Worm (Caenorhabditis elegans): ENCODE results near the gene orc-4.

Gene orc-4

DNA sequence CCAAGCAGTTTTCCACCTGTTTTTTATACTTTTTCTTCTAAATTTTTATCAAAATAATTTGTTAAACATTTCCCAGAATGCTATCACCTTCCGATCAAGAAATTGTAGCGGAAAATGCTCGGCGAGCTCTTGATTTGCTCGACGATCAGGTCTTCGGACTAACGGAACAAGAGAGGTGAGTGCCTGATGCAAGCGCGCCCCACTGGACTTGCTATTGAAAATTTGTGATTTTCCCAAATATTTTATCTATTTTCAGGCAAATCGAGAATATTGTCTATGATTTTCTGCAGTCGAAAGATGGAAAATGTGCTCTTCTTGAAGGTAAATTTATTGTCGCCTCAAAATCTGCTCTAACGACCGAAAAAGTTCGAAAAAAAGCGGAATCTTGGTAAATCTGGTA lies at the start of gene orc-4:
Gene orc-4, plus strand, starts transcription at position 77 of the 400 bp plus-strand sequence.
- no peak for TF ChIP-seq npax-4 (tag; optimal IDR thresholded peaks at IDR 0.05)
- TF ChIP-seq pax-1 (tag; optimal IDR thresholded peaks at IDR 0.05) = no peak
- TF ChIP-seq nhr-11 (tag; optimal IDR thresholded peaks at IDR 0.05) = no peak
- no peak for TF ChIP-seq Y22D7AL.16 (tag; optimal IDR thresholded peaks at IDR 0.05)
- no peak for TF ChIP-seq tbx-2 (tag; optimal IDR thresholded peaks at IDR 0.05)
- no peak for TF ChIP-seq pha-2 (tag; optimal IDR thresholded peaks at IDR 0.05)
- TF ChIP-seq unc-86 (tag; optimal IDR thresholded peaks at IDR 0.05) = no peak
- no peak for TF ChIP-seq ttx-3 (tag; optimal IDR thresholded peaks at IDR 0.05)

DNA sequence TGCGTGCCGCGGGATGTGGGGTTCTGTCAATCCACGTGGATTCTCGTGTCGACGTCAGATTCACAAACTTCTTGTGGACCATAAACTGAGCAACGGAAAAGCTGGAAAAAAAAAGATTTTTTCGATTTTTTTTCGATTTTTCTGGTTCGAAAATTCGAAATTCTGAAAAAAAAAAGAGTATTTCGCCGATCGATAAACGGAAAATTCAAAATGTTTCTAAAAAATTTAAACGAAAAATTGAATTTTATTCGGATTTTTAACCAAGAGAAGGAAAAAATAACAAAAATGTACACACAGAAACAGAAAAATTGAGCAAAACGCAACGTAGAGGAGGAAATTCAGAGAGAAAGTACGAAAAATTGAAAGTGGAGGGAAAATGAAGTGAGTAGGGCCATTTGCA lies 49.6 kb upstream of the orc-4 start, which contains the start of gene Y39A1A.3:
Gene Y39A1A.3, minus strand, starts transcription at position 101 of the 400 bp plus-strand sequence.
- TF ChIP-seq hlh-8 (tag; optimal IDR thresholded peaks at IDR 0.05) = no peak
- TF ChIP-seq mec-3 (tag; optimal IDR thresholded peaks at IDR 0.05; ENCODE audit: borderline replicate concordance) = no peak
- no peak for TF ChIP-seq pqm-1 (tag; optimal IDR thresholded peaks at IDR 0.05)

DNA sequence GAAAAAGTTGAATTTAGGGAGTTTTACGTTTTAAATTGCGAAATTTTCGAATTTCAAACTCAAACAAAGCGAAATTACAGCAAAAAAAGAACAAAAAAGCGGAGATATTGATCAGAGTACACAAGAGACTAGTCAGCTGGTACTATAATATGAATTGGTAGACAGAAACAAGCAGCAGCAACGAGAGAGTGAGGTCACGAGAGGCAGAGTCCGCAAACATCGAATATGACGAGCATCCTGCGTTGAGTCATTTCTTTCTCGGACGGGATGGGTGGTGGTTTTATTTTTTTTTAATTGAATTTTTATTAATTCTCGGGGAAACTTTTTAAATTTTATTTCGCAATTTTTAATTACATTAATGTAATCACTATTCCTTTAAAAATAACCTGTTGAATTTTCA lies 46.3 kb upstream of the orc-4 start:
- peak; percentile 5 for TF ChIP-seq ceh-18 (tag; optimal IDR thresholded peaks at IDR 0.05)
- TF ChIP-seq hlh-30 (tag; optimal IDR thresholded peaks at IDR 0.05; ENCODE audit: insufficient read depth) = peak; percentile 98
- TF ChIP-seq unc-42 (tag; optimal IDR thresholded peaks at IDR 0.05) = peak; percentile 34
- TF ChIP-seq ceh-14 (tag; optimal IDR thresholded peaks at IDR 0.05) = peak; percentile 4
- TF ChIP-seq ceh-31 (tag; optimal IDR thresholded peaks at IDR 0.05) = peak; percentile 45
- TF ChIP-seq ttx-3 (tag; optimal IDR thresholded peaks at IDR 0.05) = no peak
- peak; percentile 11 for TF ChIP-seq nfya-1 (tag; optimal IDR thresholded peaks at IDR 0.05)
- TF ChIP-seq dmd-4 (tag; optimal IDR thresholded peaks at IDR 0.05; ENCODE audit: borderline replicate concordance) = no peak

DNA sequence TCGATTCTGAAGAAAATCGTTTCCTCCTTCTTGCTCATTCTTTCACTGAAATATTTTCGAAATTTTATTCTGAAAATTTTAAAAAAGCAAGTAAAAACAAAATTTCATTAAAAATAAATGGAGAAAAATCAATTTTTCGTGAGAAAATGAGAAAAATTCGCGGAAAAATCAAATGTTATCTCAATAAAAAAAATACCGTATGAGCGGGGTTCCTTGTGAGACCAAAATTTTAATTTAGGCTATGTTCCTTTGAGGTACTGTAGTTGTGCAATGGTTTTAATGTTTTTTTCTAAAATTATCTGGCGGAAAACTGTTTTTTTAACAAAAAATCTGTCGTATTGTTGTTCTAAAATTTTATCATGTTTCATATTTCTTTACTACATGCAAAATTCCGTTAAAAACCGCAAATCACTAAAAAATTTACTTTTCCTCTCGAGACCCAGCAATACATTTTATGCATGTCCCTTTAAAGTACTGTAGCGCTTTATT lies 45.8 kb upstream of the orc-4 start, which contains the start of gene epg-6:
Gene epg-6, minus strand, starts transcription at position 51 of the 489 bp plus-strand sequence.
- TF ChIP-seq hlh-30 (tag; optimal IDR thresholded peaks at IDR 0.05; ENCODE audit: insufficient read depth) (no peak), pqm-1 (tag; optimal IDR thresholded peaks at IDR 0.05) (no peak), unc-55 (GFP tag; optimal IDR thresholded peaks at IDR 0.05) (no peak), hlh-15 (tag; optimal IDR thresholded peaks at IDR 0.05) (no peak), F13H6.1 (tag; optimal IDR thresholded peaks at IDR 0.05) (no peak), dmd-4 (tag; optimal IDR thresholded peaks at IDR 0.05; ENCODE audit: borderline replicate concordance) (no peak), pros-1 (tag; optimal IDR thresholded peaks at IDR 0.05) (no peak), tbx-2 (tag; optimal IDR thresholded peaks at IDR 0.05) (no peak), ceh-45 (GFP tag; IDR thresholded peaks at IDR 0.05) (no peak), ztf-16 (tag; optimal IDR thresholded peaks at IDR 0.05) (no peak), madf-2 (tag; optimal IDR thresholded peaks at IDR 0.05) (no peak), sox-4 (tag; optimal IDR thresholded peaks at IDR 0.05) (no peak), elt-2 (tag; optimal IDR thresholded peaks at IDR 0.05) (no peak), hlh-8 (tag; optimal IDR thresholded peaks at IDR 0.05) (no peak), nhr-11 (tag; optimal IDR thresholded peaks at IDR 0.05) (no peak), ceh-24 (tag; optimal IDR thresholded peaks at IDR 0.05) (no peak), Y22D7AL.16 (tag; optimal IDR thresholded peaks at IDR 0.05) (no peak), hlh-6 (tag; optimal IDR thresholded peaks at IDR 0.05) (no peak), ceh-2 (tag; optimal IDR thresholded peaks at IDR 0.05) (no peak)

DNA sequence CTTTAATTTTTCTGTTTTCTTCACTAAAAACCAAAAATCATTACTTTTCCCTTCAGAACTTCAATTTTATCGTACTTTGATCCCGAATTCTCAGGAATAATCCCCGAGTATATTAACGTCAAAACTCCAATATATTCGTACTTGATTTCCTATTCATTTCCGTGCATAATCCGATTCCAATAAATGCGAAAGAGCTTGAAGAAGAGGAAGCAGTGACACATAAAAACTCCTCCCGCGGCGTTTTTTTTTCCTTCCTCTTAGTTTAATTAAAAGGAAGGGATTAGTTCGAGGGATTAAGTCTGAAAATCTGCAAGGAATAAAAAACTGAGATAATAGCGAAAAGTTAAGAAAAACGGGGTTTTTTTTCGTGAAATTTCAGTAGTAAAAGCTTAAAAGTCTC lies 45.1 kb upstream of the orc-4 start:
- TF ChIP-seq unc-42 (tag; optimal IDR thresholded peaks at IDR 0.05) (no peak), nhr-232 (tag; optimal IDR thresholded peaks at IDR 0.05) (no peak), nfya-1 (tag; optimal IDR thresholded peaks at IDR 0.05) (no peak), ceh-24 (tag; optimal IDR thresholded peaks at IDR 0.05) (no peak), C38D4.7 (GFP tag; optimal IDR thresholded peaks at IDR 0.05) (no peak), fkh-6 (tag; optimal IDR thresholded peaks at IDR 0.05) (no peak), lin-11 (tag; optimal IDR thresholded peaks at IDR 0.05) (no peak), ref-2 (tag; optimal IDR thresholded peaks at IDR 0.05) (no peak), pqm-1 (tag; optimal IDR thresholded peaks at IDR 0.05) (no peak), hlh-15 (tag; optimal IDR thresholded peaks at IDR 0.05) (no peak)

All from whole organism, late embryonic.